Worm (Caenorhabditis elegans) whole organism, late embryonic: ENCODE results near the gene F21D5.4.

ENCODE experiments used
- F13H6.1 ChIP-seq: sonication (generic microtip); optimal IDR thresholded peaks from 2 replicates; lab custom pipeline; 2016; ENCODE audit warnings: missing genetic modification characterization, missing compliant biosample characterization
- K09A11.1 ChIP-seq: sonication (generic microtip); optimal IDR thresholded peaks from 2 replicates; lab custom pipeline; 2017; ENCODE audit warnings: antibody characterized with exemption, mild to moderate bottlenecking, missing genetic modification characterization, missing compliant biosample characterization; ENCODE audit not compliant: insufficient read depth
- T23F11.4 ChIP-seq: fragments of 200-800 bp; sonication (Bioruptor generic); optimal IDR thresholded peaks from 2 replicates; lab custom pipeline; 2018; ENCODE audit warnings: mild to moderate bottlenecking, missing genetic modification characterization, missing compliant biosample characterization
- Y22D7AL.16 ChIP-seq: sonication (generic microtip); optimal IDR thresholded peaks from 2 replicates; lab custom pipeline; 2016; ENCODE audit warnings: missing genetic modification characterization, missing compliant biosample characterization
- ceh-14 ChIP-seq: sonication (generic microtip); optimal IDR thresholded peaks from 2 replicates; lab custom pipeline; 2016; ENCODE audit warnings: missing genotype, missing genetic modification characterization, missing compliant biosample characterization
- ceh-18 ChIP-seq: sonication (generic microtip); optimal IDR thresholded peaks from 2 replicates; lab custom pipeline; 2016; ENCODE audit warnings: missing genetic modification characterization, missing compliant biosample characterization
- ceh-2 ChIP-seq: sonication (generic microtip); optimal IDR thresholded peaks from 2 replicates; lab custom pipeline; 2016; ENCODE audit warnings: missing genotype, missing genetic modification characterization, missing compliant biosample characterization
- ceh-22 ChIP-seq: sonication (generic microtip); optimal IDR thresholded peaks from 2 replicates; lab custom pipeline; 2017; ENCODE audit warnings: missing biosample characterization, missing genetic modification characterization
- ceh-24 ChIP-seq: sonication (generic microtip); optimal IDR thresholded peaks from 2 replicates; lab custom pipeline; 2016; ENCODE audit warnings: mild to moderate bottlenecking, missing genetic modification characterization, missing compliant biosample characterization
- ceh-30 ChIP-seq: fragments of 150-350 bp; optimal IDR thresholded peaks from 2 replicates; lab custom pipeline; 2014; ENCODE audit warnings: missing biosample characterization, missing genetic modification characterization
- ceh-31 ChIP-seq: sonication (generic microtip); optimal IDR thresholded peaks from 2 replicates; lab custom pipeline; 2016; ENCODE audit warnings: missing genetic modification characterization, missing compliant biosample characterization
- ceh-34 ChIP-seq: sonication (generic microtip); optimal IDR thresholded peaks from 2 replicates; lab custom pipeline; 2016; ENCODE audit warnings: mild to moderate bottlenecking, missing genetic modification characterization, missing compliant biosample characterization
- ceh-9 ChIP-seq: sonication (generic microtip); optimal IDR thresholded peaks from 2 replicates; lab custom pipeline; 2016; ENCODE audit warnings: mild to moderate bottlenecking, missing genetic modification characterization, inconsistent platforms, missing compliant biosample characterization
- che-1 ChIP-seq: sonication (generic microtip); optimal IDR thresholded peaks from 2 replicates; lab custom pipeline; 2016; ENCODE audit warnings: mild to moderate bottlenecking, missing genetic modification characterization, missing compliant biosample characterization
- dve-1 ChIP-seq: sonication (generic microtip); optimal IDR thresholded peaks from 2 replicates; lab custom pipeline; 2017; ENCODE audit warnings: antibody characterized with exemption, mild to moderate bottlenecking, missing genetic modification characterization, missing compliant biosample characterization
- elt-2 ChIP-seq: sonication (generic microtip); optimal IDR thresholded peaks from 2 replicates; lab custom pipeline; 2016; ENCODE audit warnings: missing genetic modification reagents, missing genetic modification characterization, missing compliant biosample characterization
- elt-4 ChIP-seq: sonication (generic microtip); optimal IDR thresholded peaks from 2 replicates; lab custom pipeline; 2016; ENCODE audit warnings: missing genetic modification characterization, missing compliant biosample characterization
- ets-4 ChIP-seq: sonication (generic microtip); optimal IDR thresholded peaks from 2 replicates; lab custom pipeline; 2016; ENCODE audit warnings: missing genetic modification characterization, missing compliant biosample characterization
- fkh-10 ChIP-seq: fragments of 150-350 bp; optimal IDR thresholded peaks from 2 replicates; lab custom pipeline; 2014; ENCODE audit warnings: missing biosample characterization, missing genetic modification reagents, missing genetic modification characterization
- hlh-30 ChIP-seq: sonication (generic microtip); optimal IDR thresholded peaks from 2 replicates; lab custom pipeline; 2017; ENCODE audit warnings: antibody characterized with exemption, missing genetic modification characterization, missing compliant biosample characterization; ENCODE audit not compliant: insufficient read depth
- hlh-6 ChIP-seq: sonication (generic microtip); optimal IDR thresholded peaks from 2 replicates; lab custom pipeline; 2016; ENCODE audit warnings: missing genotype, missing genetic modification characterization, missing compliant biosample characterization
- hlh-8 ChIP-seq: sonication (generic microtip); optimal IDR thresholded peaks from 2 replicates; lab custom pipeline; 2016; ENCODE audit warnings: missing genotype, missing genetic modification characterization, missing compliant biosample characterization
- lim-6 ChIP-seq: sonication (generic microtip); optimal IDR thresholded peaks from 2 replicates; lab custom pipeline; 2016; ENCODE audit warnings: missing genetic modification characterization, missing compliant biosample characterization
- lin-11 ChIP-seq: fragments of 200-800 bp; sonication (Bioruptor generic); optimal IDR thresholded peaks from 2 replicates; lab custom pipeline; 2018; ENCODE audit warnings: mild to moderate bottlenecking, missing genetic modification characterization, missing compliant biosample characterization
- madf-2 ChIP-seq: sonication (generic microtip); optimal IDR thresholded peaks from 2 replicates; lab custom pipeline; 2017; ENCODE audit warnings: missing genetic modification characterization, missing compliant biosample characterization
- nfya-1 ChIP-seq: sonication (generic microtip); optimal IDR thresholded peaks from 2 replicates; lab custom pipeline; 2017; ENCODE audit warnings: missing genetic modification characterization, mild to moderate bottlenecking, missing compliant biosample characterization, antibody characterized with exemption, moderate library complexity
- nhr-11 ChIP-seq: fragments of 150-350 bp; optimal IDR thresholded peaks from 2 replicates; lab custom pipeline; 2014; ENCODE audit warnings: missing biosample characterization, missing genetic modification characterization
- npax-4 ChIP-seq: sonication (generic microtip); optimal IDR thresholded peaks from 2 replicates; lab custom pipeline; 2016; ENCODE audit warnings: missing genetic modification characterization, missing compliant biosample characterization
- pag-3 ChIP-seq: sonication (generic microtip); optimal IDR thresholded peaks from 2 replicates; lab custom pipeline; 2016; ENCODE audit warnings: missing compliant biosample characterization, missing genetic modification characterization, borderline replicate concordance
- pax-1 ChIP-seq: fragments of 150-350 bp; optimal IDR thresholded peaks from 2 replicates; lab custom pipeline; 2014; ENCODE audit warnings: missing biosample characterization, missing genetic modification characterization
- pqm-1 ChIP-seq: sonication (generic microtip); optimal IDR thresholded peaks from 2 replicates; lab custom pipeline; 2016; ENCODE audit warnings: missing genetic modification characterization, missing compliant biosample characterization
- pros-1 ChIP-seq: fragments of 150-350 bp; optimal IDR thresholded peaks from 2 replicates; lab custom pipeline; 2014; ENCODE audit warnings: missing biosample characterization, missing genetic modification reagents, missing genetic modification characterization
- ref-2 ChIP-seq: sonication (generic microtip); optimal IDR thresholded peaks from 2 replicates; lab custom pipeline; 2016; ENCODE audit warnings: missing genetic modification characterization, missing compliant biosample characterization
- rnt-1 ChIP-seq: sonication (generic microtip); optimal IDR thresholded peaks from 2 replicates; lab custom pipeline; 2016; ENCODE audit warnings: missing genetic modification characterization, missing compliant biosample characterization
- sdc-2 ChIP-seq: sonication (generic microtip); optimal IDR thresholded peaks from 2 replicates; lab custom pipeline; 2016; ENCODE audit warnings: missing genotype, missing genetic modification characterization, missing compliant biosample characterization
- sox-2 ChIP-seq: fragments of 200-800 bp; sonication (Bioruptor generic); IDR thresholded peaks from 2 replicates; pipeline ENCODE4 v1.3.6; 2022; ENCODE audit warnings: missing genetic modification reagents, missing genetic modification characterization, missing compliant biosample characterization
- syd-9 ChIP-seq: sonication (generic microtip); optimal IDR thresholded peaks from 2 replicates; lab custom pipeline; 2016; ENCODE audit warnings: mild to moderate bottlenecking, missing genetic modification characterization, moderate library complexity, missing compliant biosample characterization
- tbx-2 ChIP-seq: sonication (generic microtip); optimal IDR thresholded peaks from 2 replicates; lab custom pipeline; 2016; ENCODE audit warnings: missing genetic modification characterization, missing compliant biosample characterization
- ttx-3 ChIP-seq: sonication (generic microtip); optimal IDR thresholded peaks from 2 replicates; lab custom pipeline; 2016; ENCODE audit warnings: missing genetic modification reagents, missing genetic modification characterization, missing compliant biosample characterization
- unc-3 ChIP-seq, 2 experiments: fragments of 200-800 bp in 1 of 2; sonication (Bioruptor generic) in 1 of 2; sonication (generic microtip) in 1 of 2; conservative IDR thresholded peaks in 1 of 2; optimal IDR thresholded peaks in 1 of 2; 2 replicates each; pipeline versions ENCODE4 v1.3.6 to Lab custom; 2016 to 2022; ENCODE audit warnings: missing compliant biosample characterization in 2 of 2, missing genetic modification characterization in 2 of 2, missing genetic modification reagents in 1 of 2
- unc-42 ChIP-seq: sonication (generic microtip); optimal IDR thresholded peaks from 2 replicates; lab custom pipeline; 2016; ENCODE audit warnings: missing genotype, missing genetic modification characterization, missing compliant biosample characterization
- unc-55 ChIP-seq: sonication (generic microtip); optimal IDR thresholded peaks from 2 replicates; lab custom pipeline; 2017; ENCODE audit warnings: missing biosample characterization, missing genetic modification reagents, missing genetic modification characterization
- unc-86 ChIP-seq: sonication (generic microtip); optimal IDR thresholded peaks from 2 replicates; lab custom pipeline; 2016; ENCODE audit warnings: missing genetic modification characterization, missing compliant biosample characterization
- ztf-16 ChIP-seq: sonication (generic microtip); optimal IDR thresholded peaks from 2 replicates; lab custom pipeline; 2017; ENCODE audit warnings: missing genetic modification characterization, missing compliant biosample characterization

F21D5.4 gene

DNA sequence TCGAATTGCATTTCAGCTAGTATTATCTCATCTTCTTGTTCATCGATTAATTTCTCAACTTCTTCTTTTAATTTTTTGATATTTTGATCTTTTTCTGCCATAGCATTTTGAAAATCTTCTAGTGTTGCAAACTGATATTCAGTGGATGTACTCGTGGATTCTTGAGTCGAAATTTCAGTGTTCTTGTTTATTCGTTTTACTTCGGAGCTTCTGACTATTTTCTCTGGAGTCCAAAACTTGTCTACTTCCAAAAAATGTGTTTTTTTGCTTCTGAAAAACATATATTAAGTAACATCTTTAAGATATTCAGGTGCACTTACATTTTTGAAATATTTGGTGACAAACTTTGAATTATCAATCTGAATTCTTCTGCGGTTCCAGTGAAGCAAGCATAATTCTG is 31.7 kb downstream of the F21D5.4 start, which contains the start of gene F20C5.5:
Gene F20C5.5, minus strand, starts transcription at position 101 of the 400 bp plus-strand sequence.
- TF ChIP-seq tbx-2 (tag; lab: Kevin White, UChicago): no peak
- TF ChIP-seq ttx-3: no peak
- TF ChIP-seq pag-3: no peak
- TF ChIP-seq ztf-16: no peak
- no peak for TF ChIP-seq elt-4
- TF ChIP-seq che-1 (tag; lab: Kevin White, UChicago): no peak

DNA sequence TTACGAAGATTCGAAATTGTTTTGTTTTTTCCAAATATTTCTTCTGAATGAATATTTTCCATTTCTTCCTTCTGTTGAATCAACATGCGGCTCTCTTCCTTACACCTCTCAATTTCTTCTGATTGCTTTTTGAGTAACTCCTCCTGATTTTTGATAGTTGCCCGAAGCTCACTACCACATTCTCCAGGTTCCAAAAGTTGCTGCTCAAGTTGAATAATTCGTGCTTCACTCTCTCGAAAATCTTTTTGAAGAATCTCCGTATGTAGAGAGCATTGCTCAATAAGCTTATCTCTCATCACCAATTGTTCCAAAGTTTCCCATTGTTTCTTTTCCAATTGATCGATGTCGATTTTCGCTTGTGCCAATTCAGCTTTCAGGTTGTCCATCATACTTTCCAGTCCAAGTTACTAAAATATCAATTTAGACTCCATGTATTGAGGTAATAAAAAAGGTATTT is 34.9 kb downstream of the F21D5.4 start, which contains the start of gene F20C5.6:
Gene F20C5.6, minus strand, starts transcription at position 407 of the 457 bp plus-strand sequence.
- TF ChIP-seq ceh-9 (tag; lab: Kevin White, UChicago): no peak
- TF ChIP-seq nhr-11 (tag; lab: Kevin White, UChicago): no peak
- no peak for TF ChIP-seq pros-1 (tag; lab: Kevin White, UChicago)
- TF ChIP-seq fkh-10 (GFP tag; lab: Kevin White, UChicago): no peak
- no peak for TF ChIP-seq ceh-31

DNA sequence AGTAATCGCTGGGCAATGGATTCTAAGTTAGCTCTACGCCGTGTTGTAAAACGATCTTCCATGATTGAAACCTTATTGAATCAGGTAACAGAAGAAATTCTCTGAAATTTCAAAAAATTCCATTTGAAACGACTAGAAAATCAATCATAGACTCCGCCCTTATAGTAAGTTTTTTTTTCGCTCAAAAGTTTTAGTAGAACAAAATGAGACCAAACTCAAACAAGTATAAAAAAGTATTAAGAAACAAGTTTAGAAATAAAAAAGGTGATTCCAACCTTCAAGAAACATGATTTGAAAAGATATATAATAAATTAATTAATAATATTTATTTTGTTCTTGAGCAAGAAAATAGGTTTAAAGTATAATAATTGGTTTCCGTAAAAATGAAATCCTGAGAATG is 40.2 kb downstream of the F21D5.4 start, which contains the start of gene C33D9.6:
Gene C33D9.6, minus strand, starts transcription at position 101 of the 400 bp plus-strand sequence.
- TF ChIP-seq nhr-11 (tag; lab: Kevin White, UChicago): no peak
- TF ChIP-seq ceh-30 (tag; lab: Kevin White, UChicago): no peak
- no peak for TF ChIP-seq T23F11.4 (GFP tag; lab: Kevin White, UChicago)

DNA sequence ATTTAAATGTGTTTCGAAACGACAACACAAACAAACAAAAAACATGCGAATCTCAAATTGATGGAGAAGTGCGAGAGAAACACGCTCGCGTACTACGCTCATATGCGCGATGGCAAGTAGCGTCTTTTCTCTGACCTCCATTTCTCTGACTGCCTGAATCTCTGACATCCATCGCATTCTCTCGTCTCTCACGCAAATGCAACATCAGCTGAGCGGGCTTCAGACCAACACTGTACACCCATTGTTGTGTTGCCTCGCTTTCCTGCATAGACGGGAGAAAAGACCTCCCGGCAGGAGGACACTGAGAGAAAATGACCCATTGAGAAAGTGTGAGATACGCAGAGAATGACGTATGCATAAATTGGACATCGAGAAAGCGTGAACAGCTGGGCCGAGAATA is 44.3 kb downstream of the F21D5.4 start:
- TF ChIP-seq sox-2 (GFP tag; lab: Robert Waterston, UW): peak; percentile 82
- peak; percentile 81 for TF ChIP-seq ceh-18 (tag; lab: Kevin White, UChicago)
- peak; percentile 12 for TF ChIP-seq lim-6 (tag; lab: Kevin White, UChicago)
- peak; percentile 66 for TF ChIP-seq dve-1 (tag; lab: Kevin White, UChicago)
- peak; percentile 74 for TF ChIP-seq ceh-34
- no peak for TF ChIP-seq hlh-6 (tag; lab: Kevin White, UChicago)
- TF ChIP-seq ceh-24: no peak
- no peak for TF ChIP-seq pag-3
- no peak for TF ChIP-seq unc-3 (GFP tag; conservative IDR thresholded peaks at IDR 0.05; lab: Robert Waterston, UW)
- TF ChIP-seq unc-3 (tag; optimal IDR thresholded peaks at IDR 0.05; lab: Kevin White, UChicago): peak; percentile 41
- TF ChIP-seq nfya-1 (tag; lab: Kevin White, UChicago): peak; percentile 91
- TF ChIP-seq ref-2 (tag; lab: Kevin White, UChicago): peak; percentile 97
- peak; percentile 94 for TF ChIP-seq ceh-31
- peak; percentile 19 for TF ChIP-seq ztf-16
- no peak for TF ChIP-seq lin-11
- TF ChIP-seq Y22D7AL.16 (tag; lab: Kevin White, UChicago): no peak
- no peak for TF ChIP-seq ttx-3
- TF ChIP-seq F13H6.1 (tag; lab: Kevin White, UChicago): peak; percentile 68
- peak; percentile 47 for TF ChIP-seq syd-9 (tag; lab: Kevin White, UChicago)
- peak; percentile 81 for TF ChIP-seq pros-1 (tag; lab: Kevin White, UChicago)
- TF ChIP-seq elt-2 (tag; lab: Kevin White, UChicago): peak; percentile 44
- no peak for TF ChIP-seq K09A11.1 (tag; lab: Kevin White, UChicago)
- peak; percentile 46 for TF ChIP-seq ceh-14 (tag; lab: Kevin White, UChicago)
- TF ChIP-seq unc-55 (GFP tag; lab: Kevin White, UChicago): peak; percentile 92
- peak; percentile 2 for TF ChIP-seq T23F11.4 (GFP tag; lab: Kevin White, UChicago)
- TF ChIP-seq hlh-8: peak; percentile 68
- peak; percentile 90 for TF ChIP-seq tbx-2 (tag; lab: Kevin White, UChicago)
- TF ChIP-seq pqm-1 (tag; lab: Kevin White, UChicago): no peak
- TF ChIP-seq ceh-22 (tag; lab: Kevin White, UChicago): peak; percentile 73
- peak; percentile 38 for TF ChIP-seq ets-4 (tag; lab: Kevin White, UChicago)
- peak; percentile 0 for TF ChIP-seq madf-2 (tag; lab: Kevin White, UChicago)
- peak; percentile 91 for TF ChIP-seq hlh-30 (tag; lab: Kevin White, UChicago)
- TF ChIP-seq che-1 (tag; lab: Kevin White, UChicago): peak; percentile 36
- TF ChIP-seq unc-86 (tag; lab: Kevin White, UChicago): peak; percentile 17
- peak; percentile 75 for TF ChIP-seq ceh-2 (tag; lab: Kevin White, UChicago)
- peak; percentile 31 for TF ChIP-seq pax-1 (tag; lab: Kevin White, UChicago)
- peak; percentile 79 for TF ChIP-seq rnt-1 (tag; lab: Kevin White, UChicago)
- TF ChIP-seq ceh-30 (tag; lab: Kevin White, UChicago): peak; percentile 32
- peak; percentile 40 for TF ChIP-seq sdc-2 (tag; lab: Kevin White, UChicago)
- peak; percentile 59 for TF ChIP-seq unc-42 (tag; lab: Kevin White, UChicago)
- TF ChIP-seq npax-4: no peak
